Worm (Caenorhabditis elegans) whole organism, L2 larva: ENCODE results near the gene trmt-10A.
A peak's percentile ranks its signal among the peaks of the same experiment; 100 is the strongest.

Source experiments
- ZK546.5 ChIP-seq: sonication (generic microtip); optimal IDR thresholded peaks from 2 replicates; lab custom pipeline; 2017; ENCODE audit warnings: missing biosample characterization, missing genetic modification characterization
- aly-2 ChIP-seq: fragments of 150-350 bp; optimal IDR thresholded peaks from 2 replicates; lab custom pipeline; 2014; ENCODE audit warnings: missing biosample characterization, missing genetic modification characterization
- ama-1 ChIP-seq: fragments of 150-350 bp; optimal IDR thresholded peaks from 2 replicates; lab custom pipeline; 2018; ENCODE audit warnings: inconsistent platforms
- dmd-4 ChIP-seq: sonication (generic microtip); optimal IDR thresholded peaks from 2 replicates; lab custom pipeline; 2017; ENCODE audit warnings: missing biosample characterization, missing genetic modification characterization
- lin-11 ChIP-seq: fragments of 150-350 bp; sonication (generic microtip); optimal IDR thresholded peaks from 2 replicates; lab custom pipeline; 2014; ENCODE audit warnings: missing biosample characterization, missing genetic modification characterization, inconsistent platforms, mixed read lengths
- lin-13 ChIP-seq: fragments of 150-350 bp; optimal IDR thresholded peaks from 2 replicates; lab custom pipeline; 2014; ENCODE audit warnings: missing biosample characterization, missing genetic modification reagents, missing genetic modification characterization
- lin-39 ChIP-seq: fragments of 150-350 bp; optimal IDR thresholded peaks from 2 replicates; lab custom pipeline; 2014; ENCODE audit warnings: missing biosample characterization, missing genetic modification reagents, missing genetic modification characterization
- nhr-237 ChIP-seq: fragments of 150-350 bp; optimal IDR thresholded peaks from 2 replicates; lab custom pipeline; 2014; ENCODE audit warnings: missing biosample characterization, missing genetic modification characterization
- nhr-6 ChIP-seq: fragments of 150-350 bp; optimal IDR thresholded peaks from 2 replicates; lab custom pipeline; 2014; ENCODE audit warnings: missing biosample characterization, missing genetic modification characterization
- skn-1 ChIP-seq: sonication (generic microtip); optimal IDR thresholded peaks from 2 replicates; lab custom pipeline; 2017; ENCODE audit warnings: missing biosample characterization, missing genetic modification characterization
- sma-3 ChIP-seq: sonication (generic microtip); optimal IDR thresholded peaks from 2 replicates; lab custom pipeline; 2016; ENCODE audit warnings: missing genetic modification reagents, missing genetic modification characterization, missing compliant biosample characterization
- unc-39 ChIP-seq: fragments of 150-350 bp; optimal IDR thresholded peaks from 2 replicates; lab custom pipeline; 2014; ENCODE audit warnings: missing biosample characterization, missing genetic modification characterization
- unc-62 ChIP-seq: fragments of 150-350 bp; optimal IDR thresholded peaks from 2 replicates; lab custom pipeline; 2014; ENCODE audit warnings: missing biosample characterization, missing genetic modification reagents, missing genetic modification characterization
- ztf-4 ChIP-seq: fragments of 150-350 bp; optimal IDR thresholded peaks from 2 replicates; lab custom pipeline; 2014; ENCODE audit warnings: missing biosample characterization, missing genetic modification characterization

DNA sequence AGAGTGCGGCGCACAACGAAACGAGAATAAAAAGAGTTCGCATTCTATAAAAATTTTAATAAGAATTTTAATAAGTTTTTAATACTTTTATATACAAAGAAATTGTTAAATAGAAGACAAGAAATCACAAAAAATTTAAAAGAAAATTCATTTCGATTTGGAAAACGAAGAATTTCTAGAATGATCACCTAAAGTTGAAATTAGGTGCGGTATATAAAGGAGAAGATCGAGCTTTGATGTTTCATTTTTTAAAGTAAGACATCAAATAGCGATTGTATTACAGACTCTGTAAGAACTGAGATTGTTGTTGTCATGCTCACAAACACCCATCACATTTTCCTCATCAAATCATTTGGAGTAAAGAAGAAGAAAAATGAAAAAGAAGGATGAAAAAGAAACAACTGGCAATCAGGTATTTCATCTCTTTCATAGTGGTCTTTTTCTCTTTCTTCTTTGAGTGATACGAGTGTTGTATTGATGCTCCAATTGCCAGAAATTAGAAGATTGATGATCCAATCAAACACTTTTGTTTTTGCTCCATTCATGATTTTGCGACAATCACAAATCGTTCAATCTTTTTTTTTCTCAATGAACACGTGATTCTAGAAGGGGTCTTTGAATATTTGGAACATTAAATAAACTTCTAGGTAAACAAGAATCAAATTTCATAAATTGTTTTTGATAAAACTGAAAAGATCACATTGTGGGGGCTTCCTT lies 3.7 kb downstream of the trmt-10A start, which contains the start of gene dur-1:
- TF ChIP-seq unc-62 (GFP tag; lab: Kevin White, UChicago), result no peak
- TF ChIP-seq nhr-237 (tag; lab: Kevin White, UChicago), result no peak
- no peak for TF ChIP-seq sma-3 (GFP tag; lab: Kevin White, UChicago)
- TF ChIP-seq aly-2, result no peak
- no peak for TF ChIP-seq ZK546.5 (tag; lab: Kevin White, UChicago)
- TF ChIP-seq skn-1 (tag; lab: Kevin White, UChicago), result no peak
- peak; percentile 38 for TF ChIP-seq lin-39 (tag; lab: Kevin White, UChicago)
- TF ChIP-seq lin-11 (tag; lab: Kevin White, UChicago), result no peak
- TF ChIP-seq ama-1 (lab: Kevin White, UChicago), result no peak
- TF ChIP-seq nhr-6 (tag; lab: Kevin White, UChicago), result no peak
- no peak for TF ChIP-seq ztf-4
- TF ChIP-seq dmd-4 (tag; lab: Kevin White, UChicago), result no peak
- no peak for TF ChIP-seq unc-39 (tag; lab: Kevin White, UChicago)
- no peak for TF ChIP-seq lin-13 (GFP tag; lab: Kevin White, UChicago)
